Worm (Caenorhabditis elegans): ENCODE measurements around the gene unc-41.

unc-41 gene

ce11 chrV:9927954-9928353, 48.1 kb downstream of the unc-41 start:
- TF ChIP-seq F57C9.4 (tag; optimal IDR thresholded peaks at IDR 0.05) (no peak), Y53G8AR.9 (GFP tag; conservative IDR thresholded peaks at IDR 0.05) (0 out of 2 replicates have a peak, but pooled peaks have one; percentile 44), tlf-1 (GFP tag; optimal IDR thresholded peaks at IDR 0.05) (no peak), nhr-90 (tag; optimal IDR thresholded peaks at IDR 0.05) (no peak), nhr-80 (tag; optimal IDR thresholded peaks at IDR 0.05) (peak; percentile 60), sea-2 (GFP tag; IDR thresholded peaks at IDR 0.05) (no peak), let-607 (tag; optimal IDR thresholded peaks at IDR 0.05) (peak; percentile 43 to 49)

DNA sequence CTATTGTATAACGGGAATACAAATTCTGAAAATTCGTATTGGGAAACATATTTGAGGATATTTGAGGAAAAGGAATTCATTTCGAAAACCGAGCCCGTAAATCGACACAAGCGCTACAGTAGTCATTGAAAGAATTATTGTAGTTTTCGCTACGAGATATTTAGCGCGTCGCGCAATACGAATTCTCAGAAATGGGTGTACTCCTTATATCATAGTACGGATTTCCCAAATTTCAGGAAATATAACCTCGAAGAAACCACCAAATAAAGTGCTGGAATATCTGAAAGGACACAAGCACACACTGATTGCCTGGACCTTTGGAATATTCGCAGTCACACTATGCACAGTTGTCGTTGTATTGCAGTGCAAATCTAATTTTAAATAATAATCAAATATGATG, 48.7 kb downstream of the unc-41 start:
- TF ChIP-seq nfyb-1 (GFP tag; IDR thresholded peaks at IDR 0.05), result 0 out of 2 replicates have a peak, but pooled peaks have one; percentile 53
- no peak for TF ChIP-seq attf-6 (GFP tag; IDR thresholded peaks at IDR 0.05)
- TF ChIP-seq C06A6.2 (GFP tag; conservative IDR thresholded peaks at IDR 0.05), result no peak
- TF ChIP-seq lsl-1 (GFP tag; optimal IDR thresholded peaks at IDR 0.05), result peak; percentile 56
- peak; percentile 35 for TF ChIP-seq hrde-1 (tag; optimal IDR thresholded peaks at IDR 0.05; ENCODE audit: borderline replicate concordance)
- no peak for TF ChIP-seq Y53G8AR.9 (GFP tag; conservative IDR thresholded peaks at IDR 0.05)
- TF ChIP-seq lag-1 (GFP tag; IDR thresholded peaks at IDR 0.05), result no peak

DNA sequence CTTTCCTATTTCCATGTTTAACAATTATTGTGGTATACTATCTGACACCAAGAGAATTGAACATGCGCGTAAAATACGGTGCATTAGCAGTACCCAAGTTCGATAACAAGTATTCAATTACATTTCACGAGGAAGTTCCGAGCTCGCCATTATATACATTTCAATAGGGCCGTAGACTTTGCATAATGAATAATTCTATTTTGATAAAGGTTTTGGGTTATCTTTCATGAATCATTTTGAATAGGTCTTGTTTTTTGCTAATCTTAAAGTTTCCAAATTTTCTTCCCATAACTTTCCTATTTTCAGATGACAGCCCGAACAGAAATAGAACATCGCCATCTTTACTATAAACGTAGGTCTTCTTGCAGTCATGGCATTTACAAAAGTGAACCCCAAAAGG, 49.8 kb downstream of the unc-41 start, which contains the start of gene C50H2.13:
TSS of gene C50H2.13 (plus strand) at position 301 of the 400 bp plus-strand sequence.
- no peak for TF ChIP-seq T26A5.8 (tag; optimal IDR thresholded peaks at IDR 0.05)
- TF ChIP-seq madf-10 (tag; optimal IDR thresholded peaks at IDR 0.05), result no peak
- TF ChIP-seq snpc-1.1 (tag; optimal IDR thresholded peaks at IDR 0.05; ENCODE audit: insufficient read depth), result no peak
- TF ChIP-seq tbx-9 (tag; optimal IDR thresholded peaks at IDR 0.05; ENCODE audit: borderline replicate concordance), result no peak
- no peak for TF ChIP-seq F52B5.7 (tag; optimal IDR thresholded peaks at IDR 0.05)
- TF ChIP-seq tlf-1 (GFP tag; optimal IDR thresholded peaks at IDR 0.05), result no peak
- TF ChIP-seq athp-1 (tag; optimal IDR thresholded peaks at IDR 0.05), result no peak
- TF ChIP-seq rcor-1 (GFP tag; IDR thresholded peaks at IDR 0.05), result no peak
- TF ChIP-seq attf-3 (GFP tag; conservative IDR thresholded peaks at IDR 0.05), result no peak
- no peak for TF ChIP-seq F57A8.1 (GFP tag; optimal IDR thresholded peaks at IDR 0.05)
- no peak for TF ChIP-seq snpc-1.3 (tag; optimal IDR thresholded peaks at IDR 0.05; ENCODE audit: insufficient read depth)
- no peak for TF ChIP-seq atf-7 (tag; optimal IDR thresholded peaks at IDR 0.05)
- TF ChIP-seq attf-5 (GFP tag; optimal IDR thresholded peaks at IDR 0.05), result no peak
- TF ChIP-seq F22D6.2 (tag; optimal IDR thresholded peaks at IDR 0.05), result no peak
- no peak for TF ChIP-seq ztf-6 (GFP tag; IDR thresholded peaks at IDR 0.05)
- no peak for TF ChIP-seq egrh-3 (GFP tag; IDR thresholded peaks at IDR 0.05)

DNA sequence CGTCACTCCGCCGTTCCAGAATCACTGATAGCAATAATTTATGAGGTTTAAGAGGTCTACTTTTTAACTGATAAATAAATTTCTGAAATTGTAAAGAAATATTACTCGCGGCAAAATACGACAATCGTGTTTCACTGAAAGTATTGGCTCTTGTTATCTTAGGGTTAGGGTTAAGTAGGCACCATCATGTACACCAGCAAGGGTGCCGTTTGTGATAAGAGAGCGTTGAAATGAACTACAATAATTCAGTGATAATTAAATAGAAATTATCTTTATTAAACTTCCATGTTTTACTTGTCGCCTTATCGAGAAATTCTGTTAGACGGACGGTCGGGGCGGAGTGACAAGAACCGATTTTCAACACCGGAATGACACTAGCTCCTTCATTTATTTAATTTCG, 50.4 kb downstream of the unc-41 start:
- peak; percentile 87 for TF ChIP-seq nhr-80 (tag; optimal IDR thresholded peaks at IDR 0.05)
- TF ChIP-seq let-607 (tag; optimal IDR thresholded peaks at IDR 0.05), result peak in 1 of 2 experiments; percentile 6
- TF ChIP-seq cebp-2 (GFP tag; IDR thresholded peaks at IDR 0.05), result no peak
- no peak for TF ChIP-seq hmg-20 (GFP tag; IDR thresholded peaks at IDR 0.05)

ce11 chrV:9924389-9924788, 51.6 kb downstream of the unc-41 start:
- no peak for TF ChIP-seq nhr-80 (tag; optimal IDR thresholded peaks at IDR 0.05)
- no peak for TF ChIP-seq cebp-2 (GFP tag; IDR thresholded peaks at IDR 0.05)
- TF ChIP-seq attf-5 (GFP tag; optimal IDR thresholded peaks at IDR 0.05), result no peak
- no peak for TF ChIP-seq madf-6 (GFP tag; IDR thresholded peaks at IDR 0.05)
- no peak for TF ChIP-seq snpc-1.1 (tag; optimal IDR thresholded peaks at IDR 0.05; ENCODE audit: insufficient read depth)
- TF ChIP-seq attf-6 (GFP tag; IDR thresholded peaks at IDR 0.05), result no peak
- no peak for TF ChIP-seq lin-26 (GFP tag; IDR thresholded peaks at IDR 0.05)
- TF ChIP-seq ccch-3 (GFP tag; optimal IDR thresholded peaks at IDR 0.05), result no peak
- no peak for TF ChIP-seq ets-4 (GFP tag; optimal IDR thresholded peaks at IDR 0.05)
- TF ChIP-seq bed-1 (GFP tag; IDR thresholded peaks at IDR 0.05), result no peak
- TF ChIP-seq egl-44 (GFP tag; IDR thresholded peaks at IDR 0.05), result no peak
- TF ChIP-seq nfyb-1 (GFP tag; IDR thresholded peaks at IDR 0.05), result no peak
- no peak for TF ChIP-seq tbx-9 (tag; optimal IDR thresholded peaks at IDR 0.05; ENCODE audit: borderline replicate concordance)
- TF ChIP-seq mes-4 (tag; optimal IDR thresholded peaks at IDR 0.05), result no peak
- TF ChIP-seq ztf-18 (tag; optimal IDR thresholded peaks at IDR 0.05), result no peak
- TF ChIP-seq gei-17 (GFP tag; optimal IDR thresholded peaks at IDR 0.05), result no peak
- no peak for TF ChIP-seq ztf-25 (GFP tag; IDR thresholded peaks at IDR 0.05)
- TF ChIP-seq snpc-3.4 (tag; optimal IDR thresholded peaks at IDR 0.05), result no peak

All from whole organism, young adult.